Fruit fly (Drosophila melanogaster) whole organism, wandering third instar larva: ENCODE measurements around the gene CG12607.

Experiments
- Dfd ChIP-seq: fragments of >200 bp; optimal IDR thresholded peaks from 2 replicates; lab custom pipeline; 2017; ENCODE audit warnings: missing biosample characterization, missing genetic modification characterization
- HLH106 ChIP-seq: fragments of 200-800 bp; optimal IDR thresholded peaks from 3 replicates; lab custom pipeline; 2019; ENCODE audit warnings: missing biosample characterization, mild to moderate bottlenecking, missing genetic modification characterization, moderate library complexity
- Hr83 ChIP-seq: fragments of 200-300 bp; sonication (Bioruptor generic); optimal IDR thresholded peaks from 2 replicates; lab custom pipeline; 2016; ENCODE audit warnings: missing biosample characterization, mild to moderate bottlenecking, missing genetic modification characterization, moderate library complexity; ENCODE audit not compliant: poor library complexity, severe bottlenecking
- Myc ChIP-seq: fragments of >200 bp; optimal IDR thresholded peaks from 2 replicates; lab custom pipeline; 2017
- Rel ChIP-seq, 2 experiments: fragments of 200-800 bp; sonication (Bioruptor generic) in 1 of 2; optimal IDR thresholded peaks; 2 replicates in 1 of 2; 3 replicates in 1 of 2; lab custom pipeline; 2016 to 2019; ENCODE audit warnings: mild to moderate bottlenecking in 2 of 2, missing biosample characterization in 2 of 2, missing genetic modification characterization in 2 of 2, moderate library complexity in 1 of 2
- Sp1 ChIP-seq: fragments of 200-800 bp; sonication (Bioruptor generic); optimal IDR thresholded peaks from 3 replicates; lab custom pipeline; 2019; ENCODE audit warnings: missing biosample characterization, mild to moderate bottlenecking, missing genetic modification characterization, moderate library complexity
- dmrt93B ChIP-seq: fragments of 200-800 bp; sonication (Bioruptor generic); optimal IDR thresholded peaks from 2 replicates; lab custom pipeline; 2018; ENCODE audit warnings: missing biosample characterization, mild to moderate bottlenecking, missing genetic modification characterization
- lola ChIP-seq: fragments of >200 bp; optimal IDR thresholded peaks from 2 replicates; lab custom pipeline; 2017; ENCODE audit warnings: missing biosample characterization, missing genetic modification characterization
- pan ChIP-seq: fragments of >200 bp; optimal IDR thresholded peaks from 2 replicates; lab custom pipeline; 2017
- psq ChIP-seq: fragments of 200-800 bp; sonication (Bioruptor generic); optimal IDR thresholded peaks from 3 replicates; lab custom pipeline; 2017; ENCODE audit warnings: missing biosample characterization, mild to moderate bottlenecking, missing genetic modification characterization, moderate library complexity

dm6 chr3L:4475704-4476103 is 29.3 kb downstream of the CG12607 start:
- TF ChIP-seq HLH106 (no peak), lola (GFP tag; lab: Kevin White, UChicago) (no peak), Myc (lab: Kevin White, UChicago) (no peak), psq (GFP tag; lab: Kevin White, UChicago) (no peak), Hr83 (GFP tag; lab: Kevin White, UChicago) (no peak), pan (lab: Kevin White, UChicago) (no peak), Rel (GFP tag; optimal IDR thresholded peaks at IDR 0.05; lab: Kevin White, UChicago) (no peak), Rel (tag; optimal IDR thresholded peaks at IDR 0.05; lab: Kevin White, UChicago) (no peak), Dfd (GFP tag; lab: Kevin White, UChicago) (no peak), Sp1 (GFP tag; lab: Kevin White, UChicago) (no peak), dmrt93B (GFP tag; lab: Kevin White, UChicago) (no peak)
